Worm (Caenorhabditis elegans): ENCODE measurements around the gene C35A5.6.

DNA sequence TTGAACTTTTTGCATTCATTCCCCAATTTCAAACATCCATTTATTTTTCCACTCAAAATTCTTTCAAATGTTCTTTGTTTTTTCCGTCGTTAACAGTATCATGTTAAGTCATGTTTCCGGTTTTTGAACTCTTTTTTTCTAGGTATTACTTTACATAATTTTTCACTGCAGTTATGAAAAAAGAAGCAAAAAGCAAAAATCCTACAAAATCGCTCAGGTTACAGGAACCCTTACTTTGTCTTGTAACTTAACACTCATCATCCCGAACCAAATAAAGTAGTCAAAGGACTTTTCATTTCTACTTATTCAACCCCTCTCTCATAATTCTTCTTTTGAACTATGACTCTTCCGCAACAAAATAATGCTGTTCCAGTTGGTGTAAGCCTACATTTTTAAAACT is 17.5 kb upstream of the C35A5.6 start, which contains the start of gene aqp-5:
- no peak for TF ChIP-seq unc-62 (GFP tag; optimal IDR thresholded peaks at IDR 0.05 in 1 of 2)
- no peak for TF ChIP-seq unc-62 (tag; optimal IDR thresholded peaks at IDR 0.05)
- no peak for TF ChIP-seq lin-15B (tag; optimal IDR thresholded peaks at IDR 0.05)
- no peak for TF ChIP-seq duxl-1 (tag; optimal IDR thresholded peaks at IDR 0.05; ENCODE audit: poor library complexity)
- no peak for TF ChIP-seq Y48G9A.11 (GFP tag; IDR thresholded peaks at IDR 0.05)
- TF ChIP-seq ama-1 (optimal IDR thresholded peaks at IDR 0.05) = no peak
- no peak for TF ChIP-seq dpl-1 (GFP tag; optimal IDR thresholded peaks at IDR 0.05)
- TF ChIP-seq snpc-4 (tag; optimal IDR thresholded peaks at IDR 0.05) = no peak
